Fruit fly (Drosophila melanogaster) whole organism, wandering third instar larva: Measurements from ENCODE around the gene yellow-e2.
A peak's percentile ranks its signal among the peaks of the same experiment; 100 is the strongest.

Experiments
- Hnf4 ChIP-seq: fragments of 200-800 bp; sonication (Bioruptor generic); optimal IDR thresholded peaks from 2 replicates; lab custom pipeline; 2016; ENCODE audit warnings: missing biosample characterization, mild to moderate bottlenecking, missing genetic modification characterization
- OdsH ChIP-seq: fragments of 200-800 bp; sonication (Bioruptor generic); optimal IDR thresholded peaks from 2 replicates; lab custom pipeline; 2016; ENCODE audit warnings: missing biosample characterization, mild to moderate bottlenecking, missing genetic modification characterization
- dmrt93B ChIP-seq: fragments of 200-800 bp; sonication (Bioruptor generic); optimal IDR thresholded peaks from 2 replicates; lab custom pipeline; 2018; ENCODE audit warnings: missing biosample characterization, mild to moderate bottlenecking, missing genetic modification characterization
- foxo ChIP-seq, 2 experiments: fragments of 200-800 bp; sonication (Bioruptor generic); optimal IDR thresholded peaks; 2 replicates in 1 of 2; 3 replicates in 1 of 2; lab custom pipeline; 2016 to 2017; ENCODE audit warnings: missing biosample characterization in 2 of 2, missing genetic modification characterization in 2 of 2
- h ChIP-seq: fragments of 200-800 bp; sonication (Bioruptor generic); optimal IDR thresholded peaks from 3 replicates; lab custom pipeline; 2016; ENCODE audit warnings: missing biosample characterization, mild to moderate bottlenecking, missing genetic modification characterization
- sv ChIP-seq: fragments of 200-800 bp; sonication (Bioruptor generic); optimal IDR thresholded peaks from 3 replicates; lab custom pipeline; 2016; ENCODE audit warnings: missing biosample characterization, missing genetic modification characterization
- usp ChIP-seq: fragments of >200 bp; optimal IDR thresholded peaks from 2 replicates; lab custom pipeline; 2017; ENCODE audit warnings: missing biosample characterization, missing genetic modification characterization

- TF ChIP-seq OdsH (GFP tag; lab: Kevin White, UChicago) (no peak), usp (no peak), foxo (GFP tag; optimal IDR thresholded peaks at IDR 0.05; lab: Kevin White, UChicago) (peak in 1 of 2 experiments; percentile 5), h (GFP tag; lab: Kevin White, UChicago) (peak; percentile 5), Hnf4 (no peak), dmrt93B (GFP tag; lab: Kevin White, UChicago) (no peak), sv (GFP tag; lab: Kevin White, UChicago) (no peak)
Measured at dm6 chr3R:13401722-13402296, 5.0 kb downstream of the yellow-e2 start, which contains the start of gene GILT1.
